Worm (Caenorhabditis elegans): Measurements from ENCODE around the gene gsp-1.

Gene gsp-1

ce11 chrV:10729456-10729904, 47.3 kb downstream of the gsp-1 start (continued):
- no peak for TF ChIP-seq unc-98 (GFP tag; IDR thresholded peaks at IDR 0.05)
- no peak for TF ChIP-seq unc-130 (tag; optimal IDR thresholded peaks at IDR 0.05)
- TF ChIP-seq dpl-1 (GFP tag; optimal IDR thresholded peaks at IDR 0.05) = no peak
- TF ChIP-seq hpl-2 (GFP tag; optimal IDR thresholded peaks at IDR 0.05) = peak; percentile 21
- TF ChIP-seq vab-15 (tag; optimal IDR thresholded peaks at IDR 0.05) = no peak
- TF ChIP-seq snpc-4 (tag; optimal IDR thresholded peaks at IDR 0.05) = no peak

- TF ChIP-seq blmp-1 (tag; optimal IDR thresholded peaks at IDR 0.05) = peak; percentile 20
- peak; percentile 57 for TF ChIP-seq nhr-85 (tag)
- TF ChIP-seq lsy-2 (tag; optimal IDR thresholded peaks at IDR 0.05) = no peak
Measured at ce11 chrV:10730824-10731416, 48.7 kb downstream of the gsp-1 start.

ce11 chrV:10731989-10732472, 49.8 kb downstream of the gsp-1 start, which contains the start of gene T28B11.1:
T28B11.1 (minus strand) TSS chrV:10732422.
- TF ChIP-seq lin-35 (GFP tag; optimal IDR thresholded peaks at IDR 0.05) (peak in 1 of 2 experiments; percentile 3), ztf-11 (tag; optimal IDR thresholded peaks at IDR 0.05) (no peak), elt-2 (tag; optimal IDR thresholded peaks at IDR 0.05) (peak; percentile 78), nhr-11 (tag; optimal IDR thresholded peaks at IDR 0.05) (no peak), lin-13 (GFP tag; optimal IDR thresholded peaks at IDR 0.05) (no peak), tlp-1 (tag; optimal IDR thresholded peaks at IDR 0.05) (no peak)

All from whole organism, L1 larva.